Fruit fly (Drosophila melanogaster) S2 (cell line): Measurements from ENCODE around the gene Gsc.

Experiments
- CG8478 ChIP-seq: fragments of >200 bp; optimal IDR thresholded peaks from 2 replicates; lab custom pipeline; 2018
- CTCF ChIP-seq, 2 experiments: fragments of >200 bp; optimal IDR thresholded peaks; 2 replicates each; lab custom pipeline; 2018

- TF ChIP-seq CG8478 (lab: Kevin White, UChicago), result no peak
- peak; percentile 47 to 59 for TF ChIP-seq CTCF (optimal IDR thresholded peaks at IDR 0.05; lab: Kevin White, UChicago)
Observed at dm6 chr2L:576559-577184, 17.8 kb downstream of the Gsc start, which contains the start of gene Ptth.
